Fruit fly (Drosophila melanogaster) whole organism, adult: ENCODE measurements around the gene Obp8a.

Source experiments
- CG11617 ChIP-seq: fragments of 200-800 bp; sonication (Bioruptor generic); optimal IDR thresholded peaks from 2 replicates; lab custom pipeline; 2017; ENCODE audit warnings: mild to moderate bottlenecking, missing biosample characterization, missing genetic modification reagents, missing genetic modification characterization
- CG12768 ChIP-seq: fragments of 200-800 bp; sonication (Bioruptor generic); optimal IDR thresholded peaks from 2 replicates; lab custom pipeline; 2017; ENCODE audit warnings: missing biosample characterization, missing genetic modification characterization, mild to moderate bottlenecking, moderate library complexity, missing genetic modification reagents
- CG14711 ChIP-seq: fragments of 200-800 bp; sonication (Bioruptor generic); optimal IDR thresholded peaks from 2 replicates; lab custom pipeline; 2018; ENCODE audit warnings: missing biosample characterization, mild to moderate bottlenecking, missing genetic modification characterization, moderate library complexity
- CG1620 ChIP-seq: fragments of 200-800 bp; sonication (Bioruptor generic); optimal IDR thresholded peaks from 2 replicates; lab custom pipeline; 2016; ENCODE audit warnings: missing biosample characterization, missing genetic modification characterization
- CG7045 ChIP-seq: fragments of 200-800 bp; sonication (Bioruptor generic); optimal IDR thresholded peaks from 2 replicates; lab custom pipeline; 2017; ENCODE audit warnings: missing biosample characterization, mild to moderate bottlenecking, missing genetic modification characterization
- Crg-1 ChIP-seq: fragments of 200-800 bp; sonication (Bioruptor generic); optimal IDR thresholded peaks from 2 replicates; lab custom pipeline; 2016; ENCODE audit warnings: missing biosample characterization, missing genetic modification characterization
- Hr96 ChIP-seq: fragments of 200-800 bp; sonication (Bioruptor generic); optimal IDR thresholded peaks from 2 replicates; lab custom pipeline; 2016; ENCODE audit warnings: missing biosample characterization, missing genetic modification characterization
- Mnt ChIP-seq: fragments of 200-800 bp; sonication (Bioruptor generic); optimal IDR thresholded peaks from 2 replicates; lab custom pipeline; 2016; ENCODE audit warnings: missing biosample characterization, mild to moderate bottlenecking, missing genetic modification characterization
- cic ChIP-seq: fragments of 200-800 bp; sonication (Bioruptor generic); optimal IDR thresholded peaks from 2 replicates; lab custom pipeline; 2017; ENCODE audit warnings: missing biosample characterization, mild to moderate bottlenecking, missing genetic modification characterization, moderate library complexity
- pad ChIP-seq: fragments of 200-800 bp; sonication (Bioruptor generic); optimal IDR thresholded peaks from 3 replicates; lab custom pipeline; 2017; ENCODE audit warnings: missing biosample characterization, missing genetic modification characterization, mild to moderate bottlenecking, moderate library complexity, missing genetic modification reagents
- tj ChIP-seq: fragments of 200-800 bp; sonication (Bioruptor generic); optimal IDR thresholded peaks from 3 replicates; lab custom pipeline; 2017; ENCODE audit warnings: missing biosample characterization, mild to moderate bottlenecking, missing genetic modification characterization, moderate library complexity
- toe ChIP-seq: fragments of 200-800 bp; sonication (Bioruptor generic); optimal IDR thresholded peaks from 2 replicates; lab custom pipeline; 2016; ENCODE audit warnings: missing biosample characterization, missing genetic modification characterization

dm6 chrX:9220434-9220833 lies 5.8 kb downstream of the Obp8a start:
- TF ChIP-seq Crg-1 (GFP tag; lab: Kevin White, UChicago) (no peak), CG14711 (tag; lab: Kevin White, UChicago) (no peak), Hr96 (GFP tag; lab: Kevin White, UChicago) (no peak), CG11617 (GFP tag; lab: Kevin White, UChicago) (no peak), tj (GFP tag; lab: Kevin White, UChicago) (no peak), CG1620 (GFP tag; lab: Kevin White, UChicago) (no peak), CG7045 (GFP tag; lab: Kevin White, UChicago) (no peak), Mnt (no peak), cic (GFP tag; lab: Kevin White, UChicago) (no peak), toe (no peak), pad (GFP tag; lab: Kevin White, UChicago) (no peak), CG12768 (GFP tag; lab: Kevin White, UChicago) (no peak)
